Fruit fly (Drosophila melanogaster) whole organism, embryonic: Measurements from ENCODE around the gene Gbs-76A.

Experiments
- Asciz ChIP-seq: fragments of 200-800 bp; sonication (Bioruptor generic); optimal IDR thresholded peaks from 2 replicates; lab custom pipeline; 2017; ENCODE audit warnings: missing biosample characterization, mild to moderate bottlenecking, missing genetic modification characterization, missing genetic modification reagents
- Bgb ChIP-seq: fragments of 200-800 bp; sonication (Bioruptor generic); IDR thresholded peaks from 2 replicates; pipeline ENCODE4 v1.3.6; 2022; ENCODE audit warnings: missing biosample characterization, missing genetic modification characterization; ENCODE audit not compliant: partially characterized antibody
- CG10366 ChIP-seq: fragments of 200-800 bp; sonication (Bioruptor generic); IDR thresholded peaks from 2 replicates; pipeline ENCODE4 v1.3.6; 2022; ENCODE audit warnings: missing biosample characterization, missing genetic modification characterization
- CG12104 ChIP-seq: fragments of 200-800 bp; sonication (Bioruptor generic); optimal IDR thresholded peaks from 3 replicates; lab custom pipeline; 2016; ENCODE audit warnings: missing biosample characterization, missing genetic modification characterization
- CG13123 ChIP-seq: fragments of 200-800 bp; sonication (Bioruptor generic); optimal IDR thresholded peaks from 2 replicates; lab custom pipeline; 2016; ENCODE audit warnings: missing biosample characterization, missing genetic modification characterization
- CG13775 ChIP-seq: fragments of 200-800 bp; sonication (Bioruptor generic); optimal IDR thresholded peaks from 3 replicates; lab custom pipeline; 2017; ENCODE audit warnings: missing biosample characterization, mild to moderate bottlenecking, missing genetic modification characterization
- CG14710 ChIP-seq: fragments of 200-800 bp; sonication (Bioruptor generic); optimal IDR thresholded peaks from 3 replicates; lab custom pipeline; 2019; ENCODE audit warnings: missing biosample characterization, mild to moderate bottlenecking, missing genetic modification characterization, moderate library complexity
- CG15601 ChIP-seq: fragments of 200-800 bp; sonication (Bioruptor generic); optimal IDR thresholded peaks from 3 replicates; lab custom pipeline; 2019; ENCODE audit warnings: missing biosample characterization, mild to moderate bottlenecking, missing genetic modification characterization, moderate library complexity
- CG18764 ChIP-seq: fragments of 200-800 bp; sonication (Bioruptor generic); optimal IDR thresholded peaks from 3 replicates; lab custom pipeline; 2016; ENCODE audit warnings: missing biosample characterization, missing genetic modification characterization
- CG2712 ChIP-seq: fragments of 200-800 bp; optimal IDR thresholded peaks from 3 replicates; lab custom pipeline; 2019; ENCODE audit warnings: missing biosample characterization, mild to moderate bottlenecking, missing genetic modification characterization, moderate library complexity
- CG2889 ChIP-seq: fragments of 200-800 bp; sonication (Bioruptor generic); IDR thresholded peaks from 3 replicates; pipeline ENCODE4 v1.3.6; 2022; ENCODE audit warnings: missing biosample characterization, missing genetic modification characterization
- CG32772 ChIP-seq: fragments of 200-800 bp; sonication (Bioruptor generic); IDR thresholded peaks from 2 replicates; pipeline ENCODE4 v1.3.6; 2022; ENCODE audit warnings: missing biosample characterization, missing genetic modification characterization
- CG4404 ChIP-seq: fragments of 200-800 bp; sonication (Bioruptor generic); IDR thresholded peaks from 2 replicates; pipeline ENCODE4 v1.3.6; 2022; ENCODE audit warnings: missing biosample characterization, missing genetic modification characterization
- CG7963 ChIP-seq: fragments of 200-800 bp; sonication (Bioruptor generic); IDR thresholded peaks from 3 replicates; pipeline ENCODE4 v1.3.6; 2022; ENCODE audit warnings: missing biosample characterization, missing genetic modification characterization; ENCODE audit not compliant: partially characterized antibody
- Camta ChIP-seq: fragments of 200-800 bp; sonication (Bioruptor generic); optimal IDR thresholded peaks from 2 replicates; lab custom pipeline; 2016; ENCODE audit warnings: missing biosample characterization, missing genetic modification characterization
- D19B ChIP-seq: fragments of 200-800 bp; sonication (Bioruptor generic); optimal IDR thresholded peaks from 2 replicates; lab custom pipeline; 2017; ENCODE audit warnings: missing biosample characterization, mild to moderate bottlenecking, missing genetic modification characterization
- Dfd ChIP-seq, 2 experiments: fragments of >200 bp; optimal IDR thresholded peaks; 2 replicates each; lab custom pipeline; 2017; ENCODE audit warnings: missing biosample characterization in 2 of 2, missing genetic modification characterization in 2 of 2
- Dip2 ChIP-seq: fragments of 200-800 bp; sonication (Bioruptor generic); IDR thresholded peaks from 2 replicates; pipeline ENCODE4 v1.3.6; 2022; ENCODE audit warnings: missing biosample characterization, missing genetic modification characterization
- Dip3 ChIP-seq: fragments of 200-800 bp; sonication (Bioruptor generic); optimal IDR thresholded peaks from 3 replicates; lab custom pipeline; 2016; ENCODE audit warnings: missing biosample characterization, missing genetic modification characterization
- Dll ChIP-seq: fragments of 200-800 bp; sonication (Bioruptor generic); IDR thresholded peaks from 4 replicates; pipeline ENCODE4 v1.3.6; 2022; ENCODE audit warnings: missing biosample characterization, missing genetic modification characterization; ENCODE audit not compliant: partially characterized antibody
- Elba2 ChIP-seq: fragments of 200-800 bp; sonication (Bioruptor generic); optimal IDR thresholded peaks from 3 replicates; lab custom pipeline; 2016; ENCODE audit warnings: missing biosample characterization, missing genetic modification characterization
- Fer3 ChIP-seq: fragments of 200-800 bp; sonication (Bioruptor generic); optimal IDR thresholded peaks from 2 replicates; lab custom pipeline; 2018; ENCODE audit warnings: missing biosample characterization, mild to moderate bottlenecking, missing genetic modification characterization, moderate library complexity
- H15 ChIP-seq: fragments of 200-800 bp; sonication (Bioruptor generic); IDR thresholded peaks from 3 replicates; pipeline ENCODE4 v1.3.6; 2022; ENCODE audit warnings: missing biosample characterization, missing genetic modification characterization
- NC2α ChIP-seq: fragments of 200-800 bp; sonication (Bioruptor generic); optimal IDR thresholded peaks from 2 replicates; lab custom pipeline; 2016; ENCODE audit warnings: missing biosample characterization, missing genetic modification characterization
- NFAT ChIP-seq: fragments of 200-800 bp; sonication (Bioruptor generic); IDR thresholded peaks from 2 replicates; pipeline ENCODE4 v1.3.6; 2022; ENCODE audit warnings: missing biosample characterization, missing genetic modification characterization
- Optix ChIP-seq: fragments of 200-800 bp; sonication (Bioruptor generic); IDR thresholded peaks from 3 replicates; pipeline ENCODE4 v1.3.6; 2022; ENCODE audit warnings: missing biosample characterization, missing genetic modification characterization
- Side ChIP-seq: fragments of 200-800 bp; sonication (Bioruptor generic); optimal IDR thresholded peaks from 2 replicates; lab custom pipeline; 2016; ENCODE audit warnings: missing biosample characterization, missing genetic modification characterization
- Sin3A ChIP-seq: fragments of >200 bp; optimal IDR thresholded peaks from 2 replicates; lab custom pipeline; 2018
- Ssrp ChIP-seq: fragments of 200-800 bp; sonication (Bioruptor generic); optimal IDR thresholded peaks from 2 replicates; lab custom pipeline; 2018; ENCODE audit warnings: missing biosample characterization, mild to moderate bottlenecking, missing genetic modification characterization, moderate library complexity
- az2 ChIP-seq: fragments of 200-800 bp; sonication (Bioruptor generic); optimal IDR thresholded peaks from 3 replicates; lab custom pipeline; 2016; ENCODE audit warnings: missing biosample characterization, missing genetic modification characterization
- br ChIP-seq: fragments of >200 bp; optimal IDR thresholded peaks from 2 replicates; lab custom pipeline; 2017
- cato ChIP-seq: fragments of 200-800 bp; sonication (Bioruptor generic); optimal IDR thresholded peaks from 2 replicates; lab custom pipeline; 2016; ENCODE audit warnings: missing biosample characterization, missing genetic modification characterization, borderline replicate concordance
- chinmo ChIP-seq: fragments of 200-800 bp; sonication (Bioruptor generic); IDR thresholded peaks from 4 replicates; pipeline ENCODE4 v1.3.6; 2022; ENCODE audit warnings: missing biosample characterization, missing genetic modification characterization; ENCODE audit not compliant: partially characterized antibody
- croc ChIP-seq: fragments of 200-800 bp; sonication (Bioruptor generic); conservative IDR thresholded peaks from 3 replicates; pipeline ENCODE4 v1.3.6; 2022; ENCODE audit warnings: missing biosample characterization, missing genetic modification characterization
- dmrt11E ChIP-seq: fragments of 200-800 bp; sonication (Bioruptor generic); optimal IDR thresholded peaks from 3 replicates; lab custom pipeline; 2018; ENCODE audit warnings: missing biosample characterization, mild to moderate bottlenecking, missing genetic modification characterization, moderate library complexity
- dpn ChIP-seq, 2 experiments: fragments of 200-800 bp; sonication (Bioruptor generic); optimal IDR thresholded peaks; 3 replicates each; lab custom pipeline; 2016; ENCODE audit warnings: missing biosample characterization in 2 of 2, missing genetic modification characterization in 2 of 2
- grn ChIP-seq: fragments of 200-800 bp; sonication (Bioruptor generic); optimal IDR thresholded peaks from 3 replicates; lab custom pipeline; 2017; ENCODE audit warnings: missing biosample characterization, missing genetic modification characterization
- hth ChIP-seq: fragments of >200 bp; optimal IDR thresholded peaks from 2 replicates; lab custom pipeline; 2017; ENCODE audit warnings: inconsistent platforms
- lilli ChIP-seq: fragments of 200-800 bp; sonication (Bioruptor generic); optimal IDR thresholded peaks from 3 replicates; lab custom pipeline; 2016; ENCODE audit warnings: missing biosample characterization, missing genetic modification characterization
- oc ChIP-seq: fragments of 200-800 bp; sonication (Bioruptor generic); optimal IDR thresholded peaks from 2 replicates; lab custom pipeline; 2018; ENCODE audit warnings: missing biosample characterization, mild to moderate bottlenecking, missing genetic modification characterization, moderate library complexity
- odd ChIP-seq: fragments of 200-800 bp; sonication (Bioruptor generic); optimal IDR thresholded peaks from 2 replicates; lab custom pipeline; 2017; ENCODE audit warnings: missing biosample characterization, mild to moderate bottlenecking, missing genetic modification characterization
- repo ChIP-seq: fragments of 200-800 bp; sonication (Bioruptor generic); optimal IDR thresholded peaks from 2 replicates; lab custom pipeline; 2016; ENCODE audit warnings: missing biosample characterization, missing genetic modification characterization
- schlank ChIP-seq: fragments of 200-800 bp; sonication (Bioruptor generic); optimal IDR thresholded peaks from 2 replicates; lab custom pipeline; 2018; ENCODE audit warnings: missing biosample characterization, mild to moderate bottlenecking, missing genetic modification characterization
- slbo ChIP-seq: fragments of 200-800 bp; sonication (Bioruptor generic); IDR thresholded peaks from 2 replicates; pipeline ENCODE4 v1.3.6; 2022; ENCODE audit warnings: missing biosample characterization, missing genetic modification characterization
- slp2 ChIP-seq: fragments of 200-800 bp; sonication (Bioruptor generic); optimal IDR thresholded peaks from 2 replicates; lab custom pipeline; 2016; ENCODE audit warnings: missing biosample characterization, missing genetic modification characterization
- stwl ChIP-seq: fragments of 200-800 bp; sonication (Bioruptor generic); optimal IDR thresholded peaks from 3 replicates; lab custom pipeline; 2018; ENCODE audit warnings: missing biosample characterization, mild to moderate bottlenecking, missing genetic modification characterization, moderate library complexity
- tgo ChIP-seq: fragments of 200-800 bp; sonication (Bioruptor generic); IDR thresholded peaks from 3 replicates; pipeline ENCODE4 v1.3.6; 2022; ENCODE audit warnings: missing biosample characterization, missing genetic modification characterization
- tin ChIP-seq: fragments of 200-800 bp; sonication (Bioruptor generic); optimal IDR thresholded peaks from 3 replicates; lab custom pipeline; 2016; ENCODE audit warnings: missing biosample characterization, missing genetic modification characterization
- toy ChIP-seq: fragments of 200-800 bp; sonication (Bioruptor generic); IDR thresholded peaks from 2 replicates; pipeline ENCODE4 v1.3.6; 2022; ENCODE audit warnings: missing biosample characterization, missing genetic modification characterization
- unpg ChIP-seq: fragments of 200-800 bp; sonication (Bioruptor generic); optimal IDR thresholded peaks from 3 replicates; lab custom pipeline; 2018; ENCODE audit warnings: missing biosample characterization, mild to moderate bottlenecking, missing genetic modification characterization, moderate library complexity

The Gbs-76A gene

DNA sequence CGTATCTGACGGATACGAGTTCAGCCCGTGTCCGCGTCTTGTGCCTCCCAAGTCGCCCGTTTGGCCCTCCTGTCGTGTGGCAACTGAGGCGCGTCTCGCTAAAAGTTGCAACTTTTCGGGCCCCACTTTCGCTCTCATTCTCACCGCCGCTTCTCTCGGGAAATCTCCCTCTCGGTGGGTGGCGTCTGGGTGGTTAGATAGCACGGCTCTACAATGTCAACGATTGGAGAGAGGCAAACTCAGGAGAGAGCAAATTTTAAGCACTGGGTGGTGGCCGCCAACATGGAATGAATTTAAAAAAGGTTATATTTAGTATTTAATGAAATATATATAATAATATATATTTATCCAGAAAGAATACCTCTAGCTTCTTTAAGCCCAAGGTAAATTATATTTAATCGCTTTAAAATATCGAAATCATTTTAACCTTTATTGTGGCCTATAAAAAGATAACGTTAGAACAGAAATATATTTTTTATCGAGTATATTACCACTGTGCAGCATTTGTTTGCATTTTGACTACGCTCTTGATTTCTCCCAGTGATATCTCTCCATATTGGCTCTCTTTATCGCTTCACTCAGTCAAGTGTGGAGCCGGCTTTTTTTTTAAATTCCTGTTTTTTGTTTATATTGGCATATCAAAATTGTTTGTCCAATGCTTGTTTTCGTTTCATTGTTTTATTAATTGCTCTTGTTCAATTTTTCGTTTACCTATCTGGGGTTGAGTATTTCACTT lies at the start of gene Gbs-76A (continued):
- TF ChIP-seq br (lab: Kevin White, UChicago) (no peak), oc (tag; lab: Kevin White, UChicago) (peak; percentile 89), Sin3A (no peak), Fer3 (tag; lab: Kevin White, UChicago) (peak; percentile 85), Dip2 (GFP tag; lab: Robert Waterston, UW) (no peak), CG13775 (GFP tag; lab: Kevin White, UChicago) (peak; percentile 76), dmrt11E (tag; lab: Kevin White, UChicago) (peak; percentile 69), CG32772 (GFP tag; lab: Robert Waterston, UW) (peak; percentile 59), CG2712 (peak; percentile 84), Elba2 (GFP tag; lab: Kevin White, UChicago) (no peak), chinmo (GFP tag; lab: Robert Waterston, UW) (0 out of 4 replicates have a peak, but pooled peaks have one; percentile 62), repo (no peak), slp2 (no peak), H15 (GFP tag; lab: Robert Waterston, UW) (peak; percentile 54; the same call in 2 of the 3 replicates), hth (lab: Kevin White, UChicago) (no peak), unpg (GFP tag; lab: Kevin White, UChicago) (peak; percentile 90), Asciz (GFP tag; lab: Kevin White, UChicago) (peak; percentile 79), Dip3 (GFP tag; lab: Kevin White, UChicago) (no peak), cato (GFP tag; lab: Kevin White, UChicago) (peak; percentile 23), NC2α (no peak), az2 (GFP tag; lab: Kevin White, UChicago) (peak; percentile 58), Side (GFP tag; lab: Kevin White, UChicago) (no peak), odd (GFP tag; lab: Kevin White, UChicago) (peak; percentile 83), slbo (GFP tag; lab: Robert Waterston, UW) (peak; percentile 80; the same call in 1 of the 2 replicates), CG14710 (tag; lab: Kevin White, UChicago) (peak; percentile 66), Camta (peak; percentile 1), NFAT (0 out of 2 replicates have a peak, but pooled peaks have one; percentile 6), lilli (GFP tag; lab: Kevin White, UChicago) (peak; percentile 7), croc (GFP tag; lab: Robert Waterston, UW) (peak; percentile 73), CG7963 (GFP tag; lab: Robert Waterston, UW) (no peak), D19B (peak; percentile 68), CG18764 (GFP tag; lab: Kevin White, UChicago) (no peak), tin (GFP tag; lab: Kevin White, UChicago) (peak; percentile 42), Optix (GFP tag; lab: Robert Waterston, UW) (no peak), Ssrp (peak; percentile 83), Dfd (GFP tag; optimal IDR thresholded peaks at IDR 0.05; lab: Kevin White, UChicago) (no peak), CG13123 (peak; percentile 29), stwl (tag; lab: Kevin White, UChicago) (no peak), grn (GFP tag; lab: Kevin White, UChicago) (no peak), CG10366 (GFP tag; lab: Robert Waterston, UW) (peak; percentile 72), CG4404 (GFP tag; lab: Robert Waterston, UW) (peak; percentile 53), CG12104 (peak; percentile 34), Bgb (GFP tag; lab: Robert Waterston, UW) (no peak), CG2889 (peak; percentile 56; the same call in 1 of the 3 replicates), Dll (GFP tag; lab: Robert Waterston, UW) (peak; percentile 53; the same call in 1 of the 4 replicates), dpn (GFP tag; optimal IDR thresholded peaks at IDR 0.05; lab: Kevin White, UChicago) (peak in 1 of 2 experiments; percentile 56), schlank (tag; lab: Kevin White, UChicago) (peak; percentile 18), toy (GFP tag; lab: Robert Waterston, UW) (peak; percentile 24; the same call in 1 of the 2 replicates), tgo (GFP tag; lab: Robert Waterston, UW) (peak; percentile 79), CG15601 (tag; lab: Kevin White, UChicago) (peak; percentile 82)
